Fruit fly (Drosophila melanogaster): ENCODE measurements around the gene Atg16.

DNA sequence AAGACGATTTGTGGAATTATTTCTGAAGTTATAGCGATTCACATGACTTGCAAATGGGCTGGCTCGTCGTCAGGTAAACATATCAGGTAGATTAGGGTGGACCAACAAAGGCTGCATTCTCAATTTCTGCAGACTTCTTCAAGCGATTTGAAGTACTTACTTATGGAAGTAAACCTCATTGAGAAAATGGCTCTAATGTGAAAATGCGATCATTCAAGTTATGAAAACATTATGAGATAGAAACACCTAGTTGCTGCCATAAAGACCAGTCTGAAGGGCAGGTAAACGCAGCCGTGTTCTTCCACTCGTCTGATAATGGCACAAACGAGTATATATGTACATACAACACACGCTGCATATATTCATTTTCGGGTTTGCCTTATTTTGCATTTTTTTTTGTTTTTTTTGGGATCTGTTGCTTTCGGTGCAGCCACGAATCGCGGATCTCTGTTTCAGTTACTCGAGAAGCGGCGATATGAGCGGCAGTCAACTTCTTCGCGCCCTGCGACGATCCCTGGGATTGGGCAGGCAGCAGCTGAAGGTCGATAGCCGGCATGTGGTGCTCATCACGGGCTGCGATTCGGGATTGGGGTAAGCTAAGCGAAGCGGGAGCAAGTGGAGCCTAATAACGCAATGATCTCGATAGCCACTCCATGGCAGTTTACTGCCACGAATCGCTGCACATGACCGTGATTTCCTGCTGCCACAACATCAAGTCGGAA, 40.6 kb downstream of the Atg16 start, which contains the start of gene sro:
- TF ChIP-seq Ets98B (GFP tag; IDR thresholded peaks at IDR 0.05) (no peak), gl (tag; optimal IDR thresholded peaks at IDR 0.05) (no peak), EcR (GFP tag; optimal IDR thresholded peaks at IDR 0.05) (no peak)

Measured in whole organism, pupa.